Worm (Caenorhabditis elegans) whole organism, L2 larva: ENCODE data around the gene F13D12.5.

Experiments
- C34F6.9 ChIP-seq: fragments of 150-350 bp; optimal IDR thresholded peaks from 2 replicates; lab custom pipeline; 2014; ENCODE audit warnings: missing biosample characterization, missing genetic modification characterization
- R02D3.7 ChIP-seq: fragments of 150-350 bp; optimal IDR thresholded peaks from 2 replicates; lab custom pipeline; 2014; ENCODE audit warnings: missing biosample characterization, missing genetic modification characterization
- alr-1 ChIP-seq: fragments of 150-350 bp; optimal IDR thresholded peaks from 2 replicates; lab custom pipeline; 2014; ENCODE audit warnings: missing biosample characterization, missing genetic modification characterization
- aly-2 ChIP-seq: fragments of 150-350 bp; optimal IDR thresholded peaks from 2 replicates; lab custom pipeline; 2014; ENCODE audit warnings: missing biosample characterization, missing genetic modification characterization
- ama-1 ChIP-seq: fragments of 150-350 bp; optimal IDR thresholded peaks from 2 replicates; lab custom pipeline; 2018; ENCODE audit warnings: inconsistent platforms
- blmp-1 ChIP-seq: sonication (generic microtip); optimal IDR thresholded peaks from 2 replicates; lab custom pipeline; 2017; ENCODE audit warnings: missing genetic modification characterization, mild to moderate bottlenecking, missing compliant biosample characterization, antibody characterized with exemption, moderate library complexity; ENCODE audit not compliant: insufficient read depth
- ceh-16 ChIP-seq: fragments of 150-350 bp; optimal IDR thresholded peaks from 2 replicates; lab custom pipeline; 2014; ENCODE audit warnings: missing biosample characterization, missing genetic modification characterization
- ceh-82 ChIP-seq: fragments of 150-350 bp; optimal IDR thresholded peaks from 2 replicates; lab custom pipeline; 2014; ENCODE audit warnings: missing biosample characterization, missing genetic modification characterization
- crh-2 ChIP-seq: sonication (generic microtip); optimal IDR thresholded peaks from 2 replicates; lab custom pipeline; 2017; ENCODE audit warnings: missing biosample characterization, missing genetic modification characterization
- dmd-4 ChIP-seq: sonication (generic microtip); optimal IDR thresholded peaks from 2 replicates; lab custom pipeline; 2017; ENCODE audit warnings: missing biosample characterization, missing genetic modification characterization
- egl-27 ChIP-seq: sonication (generic microtip); optimal IDR thresholded peaks from 3 replicates; lab custom pipeline; 2017; ENCODE audit warnings: missing biosample characterization, missing genetic modification reagents, missing genetic modification characterization
- elt-1 ChIP-seq: fragments of 150-350 bp; optimal IDR thresholded peaks from 2 replicates; lab custom pipeline; 2014; ENCODE audit warnings: missing biosample characterization, missing genetic modification characterization
- elt-3 ChIP-seq: sonication (generic microtip); optimal IDR thresholded peaks from 2 replicates; lab custom pipeline; 2017; ENCODE audit warnings: missing biosample characterization, missing genetic modification characterization
- fos-1 ChIP-seq: fragments of 150-350 bp; optimal IDR thresholded peaks from 2 replicates; lab custom pipeline; 2014; ENCODE audit warnings: missing biosample characterization, missing genetic modification characterization
- gmeb-1 ChIP-seq: fragments of 150-350 bp; optimal IDR thresholded peaks from 2 replicates; lab custom pipeline; 2014; ENCODE audit warnings: missing biosample characterization, missing genetic modification characterization
- lin-11 ChIP-seq: fragments of 150-350 bp; sonication (generic microtip); optimal IDR thresholded peaks from 2 replicates; lab custom pipeline; 2014; ENCODE audit warnings: missing biosample characterization, missing genetic modification characterization, inconsistent platforms, mixed read lengths
- lin-13 ChIP-seq: fragments of 150-350 bp; optimal IDR thresholded peaks from 2 replicates; lab custom pipeline; 2014; ENCODE audit warnings: missing biosample characterization, missing genetic modification reagents, missing genetic modification characterization
- lin-39 ChIP-seq: fragments of 150-350 bp; optimal IDR thresholded peaks from 2 replicates; lab custom pipeline; 2014; ENCODE audit warnings: missing biosample characterization, missing genetic modification reagents, missing genetic modification characterization
- lsy-2 ChIP-seq, 2 experiments: fragments of 150-350 bp in 1 of 2; sonication (generic microtip) in 1 of 2; optimal IDR thresholded peaks; 2 replicates each; lab custom pipeline; 2014 to 2017; ENCODE audit warnings: missing biosample characterization in 2 of 2, missing genetic modification characterization in 2 of 2
- mbf-1 ChIP-seq: sonication (generic microtip); optimal IDR thresholded peaks from 2 replicates; lab custom pipeline; 2017; ENCODE audit warnings: missing biosample characterization, missing genetic modification characterization
- mdl-1 ChIP-seq, 2 experiments: fragments of 150-350 bp in 1 of 2; sonication (generic microtip) in 1 of 2; optimal IDR thresholded peaks; 2 replicates each; lab custom pipeline; 2017; ENCODE audit warnings: missing biosample characterization in 2 of 2, missing genetic modification characterization in 2 of 2
- nhr-10 ChIP-seq: sonication (generic microtip); optimal IDR thresholded peaks from 2 replicates; lab custom pipeline; 2017; ENCODE audit warnings: missing biosample characterization, missing genetic modification characterization
- nhr-12 ChIP-seq: fragments of 150-350 bp; optimal IDR thresholded peaks from 2 replicates; lab custom pipeline; 2014; ENCODE audit warnings: missing biosample characterization, missing genetic modification characterization
- nhr-129 ChIP-seq: fragments of 150-350 bp; optimal IDR thresholded peaks from 2 replicates; lab custom pipeline; 2014; ENCODE audit warnings: missing biosample characterization, missing genetic modification characterization
- nhr-21 ChIP-seq: fragments of 150-350 bp; optimal IDR thresholded peaks from 2 replicates; lab custom pipeline; 2014; ENCODE audit warnings: missing biosample characterization, missing genetic modification characterization
- nhr-23 ChIP-seq: fragments of 150-350 bp; optimal IDR thresholded peaks from 2 replicates; lab custom pipeline; 2014; ENCODE audit warnings: missing biosample characterization, missing genetic modification reagents, missing genetic modification characterization
- nhr-237 ChIP-seq: fragments of 150-350 bp; optimal IDR thresholded peaks from 2 replicates; lab custom pipeline; 2014; ENCODE audit warnings: missing biosample characterization, missing genetic modification characterization
- nhr-6 ChIP-seq: fragments of 150-350 bp; optimal IDR thresholded peaks from 2 replicates; lab custom pipeline; 2014; ENCODE audit warnings: missing biosample characterization, missing genetic modification characterization
- nhr-77 ChIP-seq: fragments of 150-350 bp; optimal IDR thresholded peaks from 2 replicates; lab custom pipeline; 2014; ENCODE audit warnings: missing biosample characterization, missing genetic modification characterization
- sem-4 ChIP-seq: fragments of 150-350 bp; optimal IDR thresholded peaks from 2 replicates; lab custom pipeline; 2014; ENCODE audit warnings: missing biosample characterization, missing genetic modification reagents, missing genetic modification characterization
- skn-1 ChIP-seq: sonication (generic microtip); optimal IDR thresholded peaks from 2 replicates; lab custom pipeline; 2017; ENCODE audit warnings: missing biosample characterization, missing genetic modification characterization
- sma-3 ChIP-seq: sonication (generic microtip); optimal IDR thresholded peaks from 2 replicates; lab custom pipeline; 2016; ENCODE audit warnings: missing genetic modification reagents, missing genetic modification characterization, missing compliant biosample characterization
- sma-9 ChIP-seq, 2 experiments: fragments of 150-350 bp in 1 of 2; sonication (generic microtip) in 1 of 2; optimal IDR thresholded peaks; 2 replicates each; lab custom pipeline; 2014 to 2016; ENCODE audit warnings: missing genetic modification characterization in 2 of 2, mild to moderate bottlenecking in 1 of 2, missing biosample characterization in 1 of 2, missing compliant biosample characterization in 1 of 2, missing genetic modification reagents in 1 of 2, moderate library complexity in 1 of 2
- snpc-4 ChIP-seq: fragments of 150-350 bp; optimal IDR thresholded peaks from 2 replicates; lab custom pipeline; 2014; ENCODE audit warnings: missing biosample characterization, missing genetic modification characterization
- unc-39 ChIP-seq: fragments of 150-350 bp; optimal IDR thresholded peaks from 2 replicates; lab custom pipeline; 2014; ENCODE audit warnings: missing biosample characterization, missing genetic modification characterization
- unc-55 ChIP-seq: fragments of 150-350 bp; sonication (generic microtip); optimal IDR thresholded peaks from 3 replicates; lab custom pipeline; 2014; ENCODE audit warnings: missing biosample characterization, missing genetic modification reagents, missing genetic modification characterization
- zag-1 ChIP-seq: fragments of 150-350 bp; optimal IDR thresholded peaks from 2 replicates; lab custom pipeline; 2014; ENCODE audit warnings: missing biosample characterization, missing genetic modification characterization
- ztf-1 ChIP-seq: fragments of 200-800 bp; sonication (Bioruptor generic); conservative IDR thresholded peaks from 2 replicates; pipeline ENCODE4 v1.3.6; 2022; ENCODE audit warnings: missing genetic modification characterization, missing compliant biosample characterization
- ztf-11 ChIP-seq: sonication (generic microtip); optimal IDR thresholded peaks from 2 replicates; lab custom pipeline; 2017; ENCODE audit warnings: missing biosample characterization, missing genetic modification characterization
- ztf-4 ChIP-seq: fragments of 150-350 bp; optimal IDR thresholded peaks from 2 replicates; lab custom pipeline; 2014; ENCODE audit warnings: missing biosample characterization, missing genetic modification characterization

Gene F13D12.5

DNA sequence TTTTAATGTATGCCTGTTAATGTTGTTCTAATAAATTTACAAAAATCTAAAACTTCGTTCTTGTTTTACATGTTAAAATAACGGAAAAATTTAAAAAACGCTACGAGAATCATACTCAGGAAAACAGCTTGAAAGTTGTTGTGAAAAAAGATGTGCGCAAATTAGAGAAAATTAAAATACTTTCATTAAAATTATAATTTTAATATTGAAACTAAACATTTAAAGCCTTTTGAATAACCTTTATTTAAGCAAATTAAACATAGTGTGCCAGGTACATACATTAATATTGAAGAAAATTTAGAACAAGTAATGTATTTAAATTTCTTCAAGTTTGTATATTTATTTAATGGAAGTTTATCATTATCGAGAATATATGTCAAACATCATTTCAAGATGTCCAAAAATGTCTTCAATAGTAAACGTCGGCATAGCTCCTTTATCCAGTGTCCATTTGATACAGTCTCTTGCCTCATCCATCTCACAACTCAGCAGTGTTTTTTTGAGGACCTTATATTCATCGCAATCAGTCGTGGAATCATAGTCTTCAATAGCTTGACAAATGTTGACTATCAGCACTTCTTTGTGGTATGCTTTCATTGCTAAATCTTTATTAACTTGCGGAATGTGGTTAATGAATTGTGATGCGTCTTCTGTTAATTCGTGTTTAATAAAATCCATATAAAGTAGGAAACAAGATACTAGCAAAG, 35.3 kb downstream of the F13D12.5 start:
- TF ChIP-seq nhr-6 (tag; lab: Kevin White, UChicago) (no peak), nhr-23 (tag; lab: Kevin White, UChicago) (no peak), ceh-16 (no peak), blmp-1 (no peak), snpc-4 (tag; lab: Kevin White, UChicago) (peak; percentile 62), nhr-21 (tag; lab: Kevin White, UChicago) (no peak), dmd-4 (tag; lab: Kevin White, UChicago) (no peak), elt-1 (tag; lab: Kevin White, UChicago) (no peak), sma-9 (GFP tag; optimal IDR thresholded peaks at IDR 0.05; lab: Kevin White, UChicago) (no peak), sma-9 (tag; optimal IDR thresholded peaks at IDR 0.05; lab: Kevin White, UChicago) (no peak), fos-1 (tag; lab: Kevin White, UChicago) (no peak), nhr-12 (tag; lab: Kevin White, UChicago) (peak; percentile 53), ztf-1 (GFP tag; lab: Robert Waterston, UW) (0 out of 2 replicates have a peak, but pooled peaks have one; percentile 51), ceh-82 (tag; lab: Kevin White, UChicago) (no peak), mbf-1 (tag; lab: Kevin White, UChicago) (no peak), nhr-10 (tag; lab: Kevin White, UChicago) (no peak), unc-39 (tag; lab: Kevin White, UChicago) (no peak), sem-4 (tag; lab: Kevin White, UChicago) (peak; percentile 89), alr-1 (tag; lab: Kevin White, UChicago) (no peak), unc-55 (GFP tag; lab: Kevin White, UChicago) (peak; percentile 69), sma-3 (no peak), egl-27 (no peak), ztf-4 (tag; lab: Kevin White, UChicago) (peak; percentile 93), nhr-237 (tag; lab: Kevin White, UChicago) (no peak), lin-39 (tag; lab: Kevin White, UChicago) (no peak), lin-13 (peak; percentile 82), crh-2 (tag; lab: Kevin White, UChicago) (peak; percentile 48), lin-11 (tag; lab: Kevin White, UChicago) (no peak), R02D3.7 (tag; lab: Kevin White, UChicago) (no peak), lsy-2 (tag; optimal IDR thresholded peaks at IDR 0.05; lab: Kevin White, UChicago) (peak in 1 of 2 experiments; percentile 89), skn-1 (peak; percentile 89), ama-1 (lab: Kevin White, UChicago) (peak; percentile 99), nhr-77 (tag; lab: Kevin White, UChicago) (no peak), gmeb-1 (no peak), ztf-11 (no peak), C34F6.9 (tag; lab: Kevin White, UChicago) (peak; percentile 93)
- TF ChIP-seq, all 48 proteins: peak for 12

DNA sequence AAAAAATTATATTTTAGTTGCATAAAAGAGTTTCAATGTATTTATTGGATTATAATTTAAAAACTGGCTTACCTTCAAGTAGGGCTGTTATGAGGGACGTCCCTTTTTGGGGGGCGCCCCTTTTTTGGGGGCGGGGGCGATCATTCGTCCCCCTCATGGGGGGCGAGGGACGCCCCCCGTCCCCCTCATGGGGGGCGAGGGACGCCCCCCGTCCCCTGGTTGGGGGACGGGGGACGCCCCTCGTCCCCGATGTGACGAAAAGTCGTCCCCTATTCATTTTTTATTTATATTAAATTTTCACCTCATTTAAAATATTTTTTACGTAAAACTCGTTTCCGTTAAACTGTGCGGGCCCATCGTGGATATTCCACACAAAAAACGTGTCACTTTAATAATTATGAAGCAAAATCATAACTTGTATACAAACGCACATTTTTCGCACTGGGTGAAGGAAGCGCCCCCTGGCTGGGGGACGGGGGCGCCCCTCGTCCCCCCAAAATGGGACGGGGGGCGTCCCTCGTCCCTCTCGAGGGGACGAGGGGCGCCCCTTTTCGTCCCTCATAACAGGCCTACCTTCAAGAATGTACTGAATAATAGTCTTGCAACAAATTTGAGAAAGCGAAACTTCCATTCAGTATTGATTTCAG, 39.0 kb downstream of the F13D12.5 start:
- TF ChIP-seq blmp-1, result no peak
- no peak for TF ChIP-seq egl-27
- TF ChIP-seq aly-2 (tag; lab: Kevin White, UChicago), result no peak
- no peak for TF ChIP-seq unc-39 (tag; lab: Kevin White, UChicago)
- no peak for TF ChIP-seq lin-11 (tag; lab: Kevin White, UChicago)
- no peak for TF ChIP-seq lin-39 (tag; lab: Kevin White, UChicago)
- TF ChIP-seq nhr-129 (tag; lab: Kevin White, UChicago), result no peak
- TF ChIP-seq alr-1 (tag; lab: Kevin White, UChicago), result no peak
- TF ChIP-seq mdl-1 (tag; optimal IDR thresholded peaks at IDR 0.05; lab: Kevin White, UChicago), result no peak
- TF ChIP-seq elt-3 (tag; lab: Kevin White, UChicago), result no peak

DNA sequence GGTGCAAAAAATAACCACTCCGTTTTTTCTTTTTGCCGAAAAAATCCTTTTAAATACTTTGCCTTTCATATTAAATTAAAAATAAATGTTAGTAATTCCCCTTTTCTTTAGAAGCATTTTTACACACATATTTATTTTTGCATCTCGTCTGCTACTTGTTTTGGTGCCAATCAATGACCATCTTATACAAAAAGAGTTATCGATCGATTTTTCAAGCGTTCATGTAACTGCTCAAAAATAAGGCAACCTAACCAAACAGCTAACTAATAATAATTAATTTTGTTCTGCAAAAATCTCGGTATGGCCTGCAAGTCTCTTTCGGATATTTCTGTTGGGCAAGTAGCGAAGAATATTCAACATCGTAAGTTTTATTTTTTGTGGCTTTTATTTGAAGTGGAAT, 39.9 kb downstream of the F13D12.5 start, which contains the start of gene F44E5.2:
Gene F44E5.2, plus strand, starts transcription at position 301 of the 400 bp plus-strand sequence.
- no peak for TF ChIP-seq unc-39 (tag; lab: Kevin White, UChicago)
- TF ChIP-seq mdl-1 (tag; optimal IDR thresholded peaks at IDR 0.05; lab: Kevin White, UChicago), result no peak
- no peak for TF ChIP-seq alr-1 (tag; lab: Kevin White, UChicago)
- TF ChIP-seq lin-11 (tag; lab: Kevin White, UChicago), result no peak
- TF ChIP-seq egl-27, result no peak
- no peak for TF ChIP-seq ztf-11
- TF ChIP-seq sma-9 (GFP tag; optimal IDR thresholded peaks at IDR 0.05; lab: Kevin White, UChicago), result no peak
- TF ChIP-seq sma-9 (tag; optimal IDR thresholded peaks at IDR 0.05; lab: Kevin White, UChicago), result no peak
- TF ChIP-seq sem-4 (tag; lab: Kevin White, UChicago), result no peak
- TF ChIP-seq lsy-2 (tag; optimal IDR thresholded peaks at IDR 0.05; lab: Kevin White, UChicago), result no peak
- no peak for TF ChIP-seq zag-1
- no peak for TF ChIP-seq ztf-4 (tag; lab: Kevin White, UChicago)
- no peak for TF ChIP-seq nhr-129 (tag; lab: Kevin White, UChicago)
- TF ChIP-seq ztf-1 (GFP tag; lab: Robert Waterston, UW), result no peak
- no peak for TF ChIP-seq crh-2 (tag; lab: Kevin White, UChicago)
